Fruit fly (Drosophila melanogaster) whole organism, embryonic: ENCODE data around the gene pall.

ENCODE experiments used
- Abd-B ChIP-seq: fragments of 200-800 bp; sonication (Bioruptor generic); optimal IDR thresholded peaks from 2 replicates; lab custom pipeline; 2018; ENCODE audit warnings: missing biosample characterization, mild to moderate bottlenecking, missing genetic modification characterization, moderate library complexity
- Asciz ChIP-seq: fragments of 200-800 bp; sonication (Bioruptor generic); optimal IDR thresholded peaks from 2 replicates; lab custom pipeline; 2017; ENCODE audit warnings: missing biosample characterization, mild to moderate bottlenecking, missing genetic modification characterization, missing genetic modification reagents
- CG10654 ChIP-seq: fragments of 200-800 bp; sonication (Bioruptor generic); optimal IDR thresholded peaks from 2 replicates; lab custom pipeline; 2016; ENCODE audit warnings: missing biosample characterization, missing genetic modification characterization
- CG11398 ChIP-seq: fragments of 200-800 bp; sonication (Bioruptor generic); optimal IDR thresholded peaks from 2 replicates; lab custom pipeline; 2016; ENCODE audit warnings: missing biosample characterization, missing genetic modification characterization
- CG11560 ChIP-seq: fragments of 200-800 bp; sonication (Bioruptor generic); IDR thresholded peaks from 3 replicates; pipeline ENCODE4 v1.3.6; 2022; ENCODE audit warnings: missing biosample characterization, missing genetic modification characterization
- CG12299 ChIP-seq: fragments of 200-800 bp; sonication (Bioruptor generic); optimal IDR thresholded peaks from 2 replicates; lab custom pipeline; 2018; ENCODE audit warnings: missing biosample characterization, mild to moderate bottlenecking, missing genetic modification characterization
- CG12391 ChIP-seq: fragments of 200-800 bp; sonication (Bioruptor generic); optimal IDR thresholded peaks from 3 replicates; lab custom pipeline; 2018; ENCODE audit warnings: missing biosample characterization, mild to moderate bottlenecking, missing genetic modification characterization, moderate library complexity
- CG13424 ChIP-seq: fragments of 200-800 bp; sonication (Bioruptor generic); optimal IDR thresholded peaks from 2 replicates; lab custom pipeline; 2019; ENCODE audit warnings: missing biosample characterization, mild to moderate bottlenecking, missing genetic modification characterization, moderate library complexity
- CG16779 ChIP-seq: fragments of 200-800 bp; sonication (Bioruptor generic); IDR thresholded peaks from 2 replicates; pipeline ENCODE4 v1.3.6; 2022; ENCODE audit warnings: missing biosample characterization, missing genetic modification characterization
- CG17912 ChIP-seq: fragments of 200-800 bp; sonication (Bioruptor generic); optimal IDR thresholded peaks from 2 replicates; lab custom pipeline; 2018; ENCODE audit warnings: missing biosample characterization, mild to moderate bottlenecking, missing genetic modification characterization
- CG2678 ChIP-seq: fragments of 200-800 bp; sonication (Bioruptor generic); optimal IDR thresholded peaks from 3 replicates; lab custom pipeline; 2019; ENCODE audit warnings: missing biosample characterization, mild to moderate bottlenecking, missing genetic modification characterization, moderate library complexity
- CG2875 ChIP-seq: fragments of 200-800 bp; sonication (Bioruptor generic); optimal IDR thresholded peaks from 2 replicates; lab custom pipeline; 2017; ENCODE audit warnings: missing biosample characterization, mild to moderate bottlenecking, missing genetic modification characterization, missing genetic modification reagents
- CG3065 ChIP-seq: fragments of 200-800 bp; sonication (Bioruptor generic); optimal IDR thresholded peaks from 2 replicates; lab custom pipeline; 2016; ENCODE audit warnings: missing biosample characterization, missing genetic modification characterization
- CG34422 ChIP-seq: fragments of 200-800 bp; sonication (Bioruptor generic); IDR thresholded peaks from 3 replicates; pipeline ENCODE4 v1.3.6; 2022; ENCODE audit warnings: missing biosample characterization, missing genetic modification characterization
- CG4707 ChIP-seq: fragments of 200-800 bp; sonication (Bioruptor generic); optimal IDR thresholded peaks from 2 replicates; lab custom pipeline; 2018; ENCODE audit warnings: missing biosample characterization, mild to moderate bottlenecking, missing genetic modification characterization, moderate library complexity
- CG4820 ChIP-seq: fragments of 200-800 bp; sonication (Bioruptor generic); optimal IDR thresholded peaks from 3 replicates; lab custom pipeline; 2016; ENCODE audit warnings: missing biosample characterization, missing genetic modification characterization
- CG5245 ChIP-seq: fragments of 200-800 bp; sonication (Bioruptor generic); optimal IDR thresholded peaks from 3 replicates; lab custom pipeline; 2016; ENCODE audit warnings: missing biosample characterization, missing genetic modification characterization
- CG6272 ChIP-seq: fragments of 200-800 bp; sonication (Bioruptor generic); IDR thresholded peaks from 2 replicates; pipeline ENCODE4 v1.3.6; 2022; ENCODE audit warnings: missing biosample characterization, missing genetic modification characterization
- CG6654 ChIP-seq: fragments of 200-800 bp; sonication (Bioruptor generic); optimal IDR thresholded peaks from 2 replicates; lab custom pipeline; 2017; ENCODE audit warnings: missing biosample characterization, mild to moderate bottlenecking, missing genetic modification characterization
- CG7928 ChIP-seq: fragments of 200-800 bp; sonication (Bioruptor generic); optimal IDR thresholded peaks from 2 replicates; lab custom pipeline; 2017; ENCODE audit warnings: missing biosample characterization, mild to moderate bottlenecking, missing genetic modification characterization
- CG8388 ChIP-seq: fragments of 200-800 bp; sonication (Bioruptor generic); optimal IDR thresholded peaks from 2 replicates; lab custom pipeline; 2019; ENCODE audit warnings: missing biosample characterization, mild to moderate bottlenecking, missing genetic modification characterization, moderate library complexity
- CG8478 ChIP-seq: fragments of >200 bp; optimal IDR thresholded peaks from 2 replicates; lab custom pipeline; 2018
- CG8765 ChIP-seq: fragments of 200-800 bp; sonication (Bioruptor generic); IDR thresholded peaks from 2 replicates; pipeline ENCODE4 v1.3.6; 2022; ENCODE audit warnings: missing biosample characterization, missing genetic modification characterization
- CG8924 ChIP-seq: fragments of 200-800 bp; optimal IDR thresholded peaks from 3 replicates; lab custom pipeline; 2019; ENCODE audit warnings: missing biosample characterization, mild to moderate bottlenecking, missing genetic modification characterization, moderate library complexity
- Dfd ChIP-seq, 2 experiments: fragments of >200 bp; optimal IDR thresholded peaks; 2 replicates each; lab custom pipeline; 2017; ENCODE audit warnings: missing biosample characterization in 2 of 2, missing genetic modification characterization in 2 of 2
- Doc2 ChIP-seq: fragments of 200-800 bp; sonication (Bioruptor generic); IDR thresholded peaks from 2 replicates; pipeline ENCODE4 v1.3.6; 2022; ENCODE audit warnings: missing biosample characterization, missing genetic modification characterization
- Ets65A ChIP-seq: fragments of 200-800 bp; sonication (Bioruptor generic); peaks from one replicate; lab custom pipeline; 2016; ENCODE audit warnings: missing biosample characterization, missing genetic modification characterization
- HLH3B ChIP-seq: fragments of 200-800 bp; sonication (Bioruptor generic); IDR thresholded peaks from 2 replicates; pipeline ENCODE4 v1.3.6; 2022; ENCODE audit warnings: missing biosample characterization, missing genetic modification characterization
- HLHmδ ChIP-seq: fragments of 200-800 bp; sonication (Bioruptor generic); optimal IDR thresholded peaks from 2 replicates; lab custom pipeline; 2018; ENCODE audit warnings: missing biosample characterization, mild to moderate bottlenecking, missing genetic modification characterization, moderate library complexity
- Hmx ChIP-seq: fragments of 200-800 bp; sonication (Bioruptor generic); optimal IDR thresholded peaks from 2 replicates; lab custom pipeline; 2016; ENCODE audit warnings: missing biosample characterization, missing genetic modification characterization
- MBD-R2 ChIP-seq: fragments of 200-800 bp; sonication (Bioruptor generic); IDR thresholded peaks from 2 replicates; pipeline ENCODE4 v1.3.6; 2022; ENCODE audit warnings: missing biosample characterization, missing genetic modification characterization
- Meics ChIP-seq: fragments of 200-800 bp; sonication (Bioruptor generic); optimal IDR thresholded peaks from 2 replicates; lab custom pipeline; 2017; ENCODE audit warnings: missing biosample characterization, mild to moderate bottlenecking, missing genetic modification characterization
- NK7.1 ChIP-seq: fragments of 200-800 bp; sonication (Bioruptor generic); optimal IDR thresholded peaks from 3 replicates; lab custom pipeline; 2016; ENCODE audit warnings: missing biosample characterization, missing genetic modification characterization
- Nf-YA ChIP-seq: fragments of 200-800 bp; sonication (Bioruptor generic); IDR thresholded peaks from 2 replicates; pipeline ENCODE4 v1.3.6; 2022; ENCODE audit warnings: missing biosample characterization, missing genetic modification characterization
- Sin3A ChIP-seq: fragments of >200 bp; optimal IDR thresholded peaks from 2 replicates; lab custom pipeline; 2018
- Six4 ChIP-seq: fragments of 200-800 bp; sonication (Bioruptor generic); optimal IDR thresholded peaks from 2 replicates; lab custom pipeline; 2016; ENCODE audit warnings: missing biosample characterization, missing genetic modification characterization
- Spps ChIP-seq: fragments of 200-800 bp; sonication (Bioruptor generic); optimal IDR thresholded peaks from 2 replicates; lab custom pipeline; 2018; ENCODE audit warnings: missing biosample characterization, mild to moderate bottlenecking, missing genetic modification characterization
- Sry-β ChIP-seq: fragments of 200-800 bp; sonication (Bioruptor generic); optimal IDR thresholded peaks from 2 replicates; lab custom pipeline; 2018; ENCODE audit warnings: missing biosample characterization, mild to moderate bottlenecking, missing genetic modification characterization, moderate library complexity
- Sry-δ ChIP-seq: fragments of 200-800 bp; sonication (Bioruptor generic); optimal IDR thresholded peaks from 2 replicates; lab custom pipeline; 2016; ENCODE audit warnings: missing biosample characterization, missing genetic modification characterization
- ab ChIP-seq: fragments of 200-800 bp; sonication (Bioruptor generic); optimal IDR thresholded peaks from 2 replicates; lab custom pipeline; 2016; ENCODE audit warnings: missing biosample characterization, missing genetic modification characterization
- ac ChIP-seq: fragments of 200-800 bp; sonication (Bioruptor generic); optimal IDR thresholded peaks from 3 replicates; lab custom pipeline; 2017; ENCODE audit warnings: missing biosample characterization, mild to moderate bottlenecking, missing genetic modification characterization
- aop ChIP-seq: fragments of 200-800 bp; sonication (Bioruptor generic); IDR thresholded peaks from 2 replicates; pipeline ENCODE4 v1.3.6; 2022; ENCODE audit warnings: missing biosample characterization, missing genetic modification characterization
- bab2 ChIP-seq: fragments of 200-800 bp; sonication (Bioruptor generic); optimal IDR thresholded peaks from 2 replicates; lab custom pipeline; 2016; ENCODE audit warnings: missing biosample characterization, missing genetic modification characterization
- crp ChIP-seq, 2 experiments: fragments of 200-800 bp; sonication (Bioruptor generic); optimal IDR thresholded peaks; 2 replicates in 1 of 2; 3 replicates in 1 of 2; lab custom pipeline; 2017; ENCODE audit warnings: missing biosample characterization in 2 of 2, missing genetic modification characterization in 2 of 2, mild to moderate bottlenecking in 1 of 2, moderate library complexity in 1 of 2
- fd64A ChIP-seq: fragments of 200-800 bp; sonication (Bioruptor generic); optimal IDR thresholded peaks from 3 replicates; lab custom pipeline; 2018; ENCODE audit warnings: missing biosample characterization, mild to moderate bottlenecking, missing genetic modification characterization
- gcm ChIP-seq: fragments of 200-800 bp; sonication (Bioruptor generic); optimal IDR thresholded peaks from 2 replicates; lab custom pipeline; 2019; ENCODE audit warnings: missing biosample characterization, mild to moderate bottlenecking, missing genetic modification characterization, moderate library complexity
- insv ChIP-seq, 2 experiments: fragments of 200-800 bp; sonication (Bioruptor generic); optimal IDR thresholded peaks; 3 replicates each; lab custom pipeline; 2016 to 2018; ENCODE audit warnings: missing biosample characterization in 2 of 2, missing genetic modification characterization in 2 of 2
- mirr ChIP-seq: fragments of 200-800 bp; sonication (Bioruptor generic); optimal IDR thresholded peaks from 3 replicates; lab custom pipeline; 2018; ENCODE audit warnings: missing biosample characterization, mild to moderate bottlenecking, missing genetic modification characterization
- scrt ChIP-seq: fragments of 200-800 bp; sonication (Bioruptor generic); optimal IDR thresholded peaks from 2 replicates; lab custom pipeline; 2018; ENCODE audit warnings: missing biosample characterization, mild to moderate bottlenecking, missing genetic modification characterization, moderate library complexity
- stwl ChIP-seq: fragments of 200-800 bp; sonication (Bioruptor generic); optimal IDR thresholded peaks from 3 replicates; lab custom pipeline; 2018; ENCODE audit warnings: missing biosample characterization, mild to moderate bottlenecking, missing genetic modification characterization, moderate library complexity
- toy ChIP-seq: fragments of 200-800 bp; sonication (Bioruptor generic); IDR thresholded peaks from 2 replicates; pipeline ENCODE4 v1.3.6; 2022; ENCODE audit warnings: missing biosample characterization, missing genetic modification characterization
- wor ChIP-seq: fragments of 200-800 bp; sonication (Bioruptor generic); IDR thresholded peaks from 2 replicates; pipeline ENCODE4 v1.3.6; 2022; ENCODE audit warnings: missing biosample characterization, missing genetic modification characterization

pall gene

DNA sequence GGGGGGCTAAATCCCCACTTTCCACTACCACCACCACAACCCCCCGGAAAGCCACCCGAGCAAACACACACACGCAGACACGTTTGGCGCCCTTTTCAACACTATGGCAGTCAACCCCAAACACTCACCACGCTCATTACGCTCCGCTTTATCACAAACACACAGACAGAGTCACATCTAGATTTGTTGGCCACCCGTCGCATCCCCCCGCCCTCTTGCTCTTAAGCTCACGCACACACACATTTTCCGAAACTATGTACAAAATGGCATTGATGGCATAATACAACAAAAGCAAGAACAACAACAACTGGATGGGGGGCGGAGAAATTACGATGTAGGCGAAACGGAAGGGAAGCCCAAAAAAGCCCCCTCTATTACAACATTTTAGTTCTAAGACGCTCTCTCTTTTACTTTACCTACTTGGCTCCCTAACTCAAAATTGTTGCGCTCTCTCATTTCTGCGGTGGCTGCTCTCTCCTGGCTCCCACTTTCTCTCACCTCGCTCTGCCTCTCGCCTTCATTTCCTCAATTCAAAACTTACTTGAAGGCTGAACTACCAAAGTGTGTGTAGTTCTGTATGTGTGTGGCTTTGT lies 21.8 kb downstream of the pall start (continued):
- TF ChIP-seq CG8924 (no peak), CG12299 (tag; lab: Kevin White, UChicago) (no peak), Sry-δ (GFP tag; lab: Kevin White, UChicago) (no peak), CG8765 (GFP tag; lab: Robert Waterston, UW) (no peak), CG3065 (GFP tag; lab: Kevin White, UChicago) (no peak), Spps (tag; lab: Kevin White, UChicago) (no peak), CG6272 (GFP tag; lab: Robert Waterston, UW) (no peak), Doc2 (GFP tag; lab: Robert Waterston, UW) (no peak), CG11398 (GFP tag; lab: Kevin White, UChicago) (no peak), fd64A (GFP tag; lab: Kevin White, UChicago) (no peak), CG12391 (tag; lab: Kevin White, UChicago) (no peak), insv (GFP tag; optimal IDR thresholded peaks at IDR 0.05; lab: Kevin White, UChicago) (no peak), CG16779 (GFP tag; lab: Robert Waterston, UW) (no peak), Asciz (no peak), NK7.1 (no peak), Hmx (GFP tag; lab: Kevin White, UChicago) (no peak), CG17912 (GFP tag; lab: Kevin White, UChicago) (no peak), mirr (GFP tag; lab: Kevin White, UChicago) (peak; percentile 70), ac (no peak), CG34422 (GFP tag; lab: Robert Waterston, UW) (no peak), Six4 (GFP tag; lab: Kevin White, UChicago) (no peak), CG7928 (GFP tag; lab: Kevin White, UChicago) (no peak), crp (GFP tag; optimal IDR thresholded peaks at IDR 0.05; lab: Kevin White, UChicago) (no peak), HLH3B (GFP tag; lab: Robert Waterston, UW) (no peak), bab2 (GFP tag; lab: Kevin White, UChicago) (no peak), CG10654 (GFP tag; lab: Kevin White, UChicago) (no peak), Abd-B (GFP tag; lab: Kevin White, UChicago) (no peak), CG4707 (GFP tag; lab: Kevin White, UChicago) (no peak), CG13424 (tag; lab: Kevin White, UChicago) (no peak), Meics (GFP tag; lab: Kevin White, UChicago) (no peak), scrt (GFP tag; lab: Kevin White, UChicago) (no peak), CG8478 (lab: Kevin White, UChicago) (peak; percentile 77), CG11560 (tag; lab: Robert Waterston, UW) (no peak), Sin3A (lab: Kevin White, UChicago) (no peak), toy (GFP tag; lab: Robert Waterston, UW) (no peak), Dfd (GFP tag; optimal IDR thresholded peaks at IDR 0.05; lab: Kevin White, UChicago) (no peak), Ets65A (GFP tag; lab: Kevin White, UChicago) (peak; percentile 76), aop (no peak), ab (no peak), Nf-YA (GFP tag; lab: Robert Waterston, UW) (no peak), HLHmδ (GFP tag; lab: Kevin White, UChicago) (no peak), CG4820 (GFP tag; lab: Kevin White, UChicago) (no peak), CG8388 (GFP tag; lab: Kevin White, UChicago) (no peak), gcm (GFP tag; lab: Kevin White, UChicago) (no peak), MBD-R2 (no peak; the same call in 1 of the 2 replicates), wor (no peak), CG2678 (no peak), CG5245 (GFP tag; lab: Kevin White, UChicago) (no peak), stwl (tag; lab: Kevin White, UChicago) (no peak), Sry-β (GFP tag; lab: Kevin White, UChicago) (no peak), CG2875 (GFP tag; lab: Kevin White, UChicago) (no peak), CG6654 (GFP tag; lab: Kevin White, UChicago) (no peak)
